Worm (Caenorhabditis elegans) whole organism, midembryonic: ENCODE measurements around the gene F52D2.7.

ENCODE experiments used
- T22C8.4 ChIP-seq: fragments of 200-800 bp; sonication (Bioruptor generic); IDR thresholded peaks from 2 replicates; pipeline ENCODE4 v1.3.6; 2022; ENCODE audit warnings: missing genetic modification characterization, missing compliant biosample characterization
- cog-1 ChIP-seq: sonication (generic microtip); optimal IDR thresholded peaks from 2 replicates; lab custom pipeline; 2016; ENCODE audit warnings: missing genetic modification characterization, missing compliant biosample characterization
- flt-1 ChIP-seq: fragments of 200-800 bp; sonication (Bioruptor generic); IDR thresholded peaks from 2 replicates; pipeline ENCODE4 v1.3.6; 2022; ENCODE audit warnings: missing genetic modification characterization, missing compliant biosample characterization
- klf-2 ChIP-seq: fragments of 200-800 bp; sonication (Bioruptor generic); conservative IDR thresholded peaks from 2 replicates; pipeline ENCODE4 v1.3.6; 2022; ENCODE audit warnings: missing genetic modification reagents, missing genetic modification characterization, missing compliant biosample characterization
- med-1 ChIP-seq: sonication (generic microtip); optimal IDR thresholded peaks from 2 replicates; lab custom pipeline; 2017; ENCODE audit warnings: missing genetic modification characterization, mild to moderate bottlenecking, missing compliant biosample characterization, antibody characterized with exemption, missing genetic modification reagents; ENCODE audit not compliant: insufficient read depth
- ref-1 ChIP-seq: fragments of 200-800 bp; sonication (Bioruptor generic); conservative IDR thresholded peaks from 2 replicates; pipeline ENCODE4 v1.3.6; 2022; ENCODE audit warnings: missing genetic modification reagents, missing genetic modification characterization, missing compliant biosample characterization
- ztf-23 ChIP-seq: fragments of 200-800 bp; sonication (Bioruptor generic); IDR thresholded peaks from 2 replicates; pipeline ENCODE4 v1.3.6; 2022; ENCODE audit warnings: missing genetic modification reagents, missing genetic modification characterization, missing compliant biosample characterization

DNA sequence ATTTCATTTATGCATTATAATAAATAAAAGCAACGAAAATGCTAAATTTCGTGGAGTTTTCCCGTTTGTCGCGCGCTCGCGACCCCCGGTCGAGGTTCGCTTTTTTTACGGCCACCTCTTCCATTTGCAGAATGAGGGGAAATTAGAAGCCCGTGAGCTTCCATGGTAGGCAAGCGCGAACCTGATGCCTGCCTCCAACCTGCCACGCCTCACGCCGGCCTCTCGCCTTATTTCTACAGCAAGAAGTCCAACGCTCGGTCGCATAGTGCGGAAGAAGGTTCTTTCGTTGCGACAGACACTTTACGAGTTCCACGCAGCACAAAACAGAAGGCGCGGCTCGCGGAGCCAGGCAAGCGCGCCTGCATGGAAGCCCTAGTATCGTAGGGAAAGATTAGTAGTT, 9.3 kb downstream of the F52D2.7 start:
- TF ChIP-seq ref-1 = no peak
- TF ChIP-seq ztf-23 = 0 out of 2 replicates have a peak, but pooled peaks have one; percentile 20
- TF ChIP-seq T22C8.4 (GFP tag; lab: Robert Waterston, UW) = no peak
- no peak for TF ChIP-seq cog-1 (tag; lab: Kevin White, UChicago)
- TF ChIP-seq flt-1 = no peak
- TF ChIP-seq klf-2 (GFP tag; lab: Robert Waterston, UW) = no peak
- TF ChIP-seq med-1 = no peak
